Fruit fly (Drosophila melanogaster): ENCODE data around the gene CG13248.

DNA sequence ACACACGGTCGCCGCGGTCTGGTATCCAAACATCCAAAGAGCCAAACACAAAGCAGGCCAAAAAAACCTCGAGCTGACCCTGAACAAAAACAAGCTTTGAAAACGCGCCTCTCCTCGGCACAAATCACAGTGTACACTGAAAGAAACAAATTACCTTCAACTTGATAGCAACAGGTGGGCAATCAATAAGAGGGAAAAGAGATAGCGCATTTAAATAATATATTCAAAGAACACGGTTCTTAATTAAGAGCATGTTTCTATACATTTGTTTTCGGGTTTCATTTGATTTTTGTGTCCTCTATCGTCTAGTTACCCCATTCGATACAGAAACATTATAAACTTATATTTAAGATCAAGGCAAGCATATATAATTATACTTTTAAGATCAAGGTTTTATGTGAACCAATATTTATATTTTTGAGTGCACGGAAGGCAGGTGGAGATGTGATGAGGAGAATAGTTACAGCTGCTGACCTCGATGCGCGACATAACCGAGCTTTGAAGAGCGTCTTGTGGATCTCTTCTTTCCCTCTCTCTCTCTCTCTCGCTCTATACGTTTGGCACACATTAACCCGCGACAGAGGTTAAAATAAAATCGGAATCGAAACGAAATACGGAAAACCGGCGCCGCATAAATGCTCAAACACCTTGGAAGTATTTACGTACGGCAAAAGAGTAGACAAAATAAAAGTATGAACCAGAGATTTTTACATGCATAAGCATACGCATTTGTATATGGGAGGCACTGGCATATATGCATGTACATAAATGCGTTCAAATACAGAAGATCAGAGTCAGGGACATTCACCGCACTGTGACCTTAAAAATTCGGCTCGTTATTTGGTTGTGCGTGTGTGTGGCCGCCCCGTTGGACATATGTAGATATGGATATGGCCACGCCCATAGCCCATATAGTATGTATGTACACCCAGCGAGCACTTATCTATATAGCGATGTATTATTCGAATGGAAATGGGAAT, 11.8 kb downstream of the CG13248 start:
- peak; percentile 34 for TF ChIP-seq CG11617 (GFP tag; optimal IDR thresholded peaks at IDR 0.05)
- TF ChIP-seq Clk (GFP tag; optimal IDR thresholded peaks at IDR 0.05), result peak; percentile 36
- TF ChIP-seq kay (GFP tag; ENCODE audit: borderline replicate concordance), result no peak
- TF ChIP-seq ovo (GFP tag; optimal IDR thresholded peaks at IDR 0.05), result no peak
- peak; percentile 60 for TF ChIP-seq CG5204 (GFP tag; optimal IDR thresholded peaks at IDR 0.05)
- peak; percentile 4 for TF ChIP-seq CG1620 (GFP tag; optimal IDR thresholded peaks at IDR 0.05)
- TF ChIP-seq toe (GFP tag; optimal IDR thresholded peaks at IDR 0.05), result peak; percentile 15
